Fruit fly (Drosophila melanogaster): Measurements from ENCODE around the gene GIIIspla2.

Gene GIIIspla2

DNA sequence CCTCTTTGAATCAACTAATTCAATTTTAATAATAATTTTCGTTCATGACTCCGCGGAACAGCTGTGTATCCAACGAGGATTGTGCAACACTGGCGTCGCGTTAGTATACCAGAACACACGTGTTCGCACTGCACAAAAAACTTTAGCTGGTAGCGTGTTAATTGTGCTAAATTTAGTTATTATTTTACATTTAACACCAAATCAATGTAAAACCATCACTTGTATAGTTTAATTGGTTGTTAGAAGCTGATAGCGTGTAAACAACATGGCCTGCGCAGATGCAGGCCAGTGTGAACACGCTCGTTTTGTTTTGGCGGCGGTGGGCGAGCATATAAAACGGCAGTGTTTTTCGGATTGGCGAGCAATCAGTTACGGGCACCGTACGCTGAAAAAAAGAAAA lies at the start of gene GIIIspla2, which contains the start of gene Traf6:
TSS of gene GIIIspla2 (plus strand) at position 335 of the 400 bp plus-strand sequence.
TSS of gene Traf6 (minus strand) at position 93 of the 400 bp plus-strand sequence.
- TF ChIP-seq psq (optimal IDR thresholded peaks at IDR 0.05) = no peak
- TF ChIP-seq Sin3A (optimal IDR thresholded peaks at IDR 0.05) = no peak
- no peak for TF ChIP-seq insv (optimal IDR thresholded peaks at IDR 0.05)
- no peak for TF ChIP-seq h (optimal IDR thresholded peaks at IDR 0.05)
- no peak for TF ChIP-seq ttk (optimal IDR thresholded peaks at IDR 0.05)
- no peak for TF ChIP-seq Myc (optimal IDR thresholded peaks at IDR 0.05)

DNA sequence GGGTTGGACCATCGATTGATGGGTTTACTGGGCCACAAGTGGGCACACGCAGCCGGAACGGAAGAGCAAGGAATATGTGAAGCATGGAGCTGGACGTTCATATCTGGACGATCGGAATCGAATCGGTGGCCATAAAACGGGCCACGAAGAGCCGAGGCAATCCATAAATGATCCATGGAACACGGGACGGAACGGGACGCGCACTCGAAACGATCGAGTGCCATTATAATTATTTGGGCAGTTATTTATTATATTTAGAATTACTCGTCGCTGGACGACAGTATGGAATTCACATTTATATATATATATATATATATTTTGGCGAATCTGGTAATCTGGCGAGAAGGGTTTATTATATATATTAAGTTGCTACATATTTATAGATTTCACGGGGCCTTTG lies 49.5 kb upstream of the GIIIspla2 start:
- no peak for TF ChIP-seq Sin3A (optimal IDR thresholded peaks at IDR 0.05)
- TF ChIP-seq ttk (optimal IDR thresholded peaks at IDR 0.05) = no peak
- TF ChIP-seq insv (optimal IDR thresholded peaks at IDR 0.05) = no peak
- no peak for TF ChIP-seq Myc (optimal IDR thresholded peaks at IDR 0.05)
- no peak for TF ChIP-seq h (optimal IDR thresholded peaks at IDR 0.05)
- no peak for TF ChIP-seq psq (optimal IDR thresholded peaks at IDR 0.05)

DNA sequence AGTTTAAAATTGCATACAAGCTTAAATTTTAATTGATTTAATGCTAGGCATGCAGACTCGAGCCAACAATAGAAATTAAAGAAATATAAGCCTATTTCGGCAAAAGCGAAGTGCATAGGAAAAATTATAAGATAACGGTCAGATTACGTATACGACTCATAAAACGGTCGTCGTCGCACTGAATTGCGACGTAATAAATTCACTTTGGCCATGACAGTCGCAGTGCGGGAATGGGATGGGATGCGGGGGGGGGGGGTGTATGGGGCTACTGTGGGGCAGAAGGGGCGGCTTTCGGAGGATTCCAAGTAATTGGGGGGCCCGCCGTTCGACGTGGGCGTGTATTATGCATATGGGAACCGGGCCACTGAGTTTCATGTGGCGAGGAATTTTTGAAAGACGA lies 46.4 kb upstream of the GIIIspla2 start:
- no peak for TF ChIP-seq Sin3A (optimal IDR thresholded peaks at IDR 0.05)
- TF ChIP-seq ttk (optimal IDR thresholded peaks at IDR 0.05) = no peak
- TF ChIP-seq psq (optimal IDR thresholded peaks at IDR 0.05) = no peak
- no peak for TF ChIP-seq h (optimal IDR thresholded peaks at IDR 0.05)
- no peak for TF ChIP-seq insv (optimal IDR thresholded peaks at IDR 0.05)
- TF ChIP-seq Myc (optimal IDR thresholded peaks at IDR 0.05) = no peak

DNA sequence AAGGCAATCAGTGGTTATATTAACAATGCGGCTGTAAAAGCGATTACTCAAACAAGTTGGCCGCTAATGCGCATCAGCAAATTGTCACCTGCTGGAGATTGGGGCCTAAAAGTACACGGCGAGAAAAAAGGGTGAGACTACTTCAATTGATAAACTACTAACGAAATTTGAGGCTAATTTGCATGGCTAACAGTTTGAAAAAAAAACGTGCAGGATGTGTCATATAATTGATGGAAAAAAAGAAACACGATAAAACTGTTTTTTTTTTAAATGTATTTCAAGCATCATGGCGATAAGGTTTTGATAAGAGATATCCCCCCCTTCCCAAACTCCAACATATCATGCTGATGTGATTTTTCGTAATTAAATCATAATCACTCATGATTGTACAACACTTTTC lies 44.7 kb upstream of the GIIIspla2 start:
- TF ChIP-seq ttk (optimal IDR thresholded peaks at IDR 0.05) = no peak
- TF ChIP-seq Myc (optimal IDR thresholded peaks at IDR 0.05) = no peak
- no peak for TF ChIP-seq Sin3A (optimal IDR thresholded peaks at IDR 0.05)

DNA sequence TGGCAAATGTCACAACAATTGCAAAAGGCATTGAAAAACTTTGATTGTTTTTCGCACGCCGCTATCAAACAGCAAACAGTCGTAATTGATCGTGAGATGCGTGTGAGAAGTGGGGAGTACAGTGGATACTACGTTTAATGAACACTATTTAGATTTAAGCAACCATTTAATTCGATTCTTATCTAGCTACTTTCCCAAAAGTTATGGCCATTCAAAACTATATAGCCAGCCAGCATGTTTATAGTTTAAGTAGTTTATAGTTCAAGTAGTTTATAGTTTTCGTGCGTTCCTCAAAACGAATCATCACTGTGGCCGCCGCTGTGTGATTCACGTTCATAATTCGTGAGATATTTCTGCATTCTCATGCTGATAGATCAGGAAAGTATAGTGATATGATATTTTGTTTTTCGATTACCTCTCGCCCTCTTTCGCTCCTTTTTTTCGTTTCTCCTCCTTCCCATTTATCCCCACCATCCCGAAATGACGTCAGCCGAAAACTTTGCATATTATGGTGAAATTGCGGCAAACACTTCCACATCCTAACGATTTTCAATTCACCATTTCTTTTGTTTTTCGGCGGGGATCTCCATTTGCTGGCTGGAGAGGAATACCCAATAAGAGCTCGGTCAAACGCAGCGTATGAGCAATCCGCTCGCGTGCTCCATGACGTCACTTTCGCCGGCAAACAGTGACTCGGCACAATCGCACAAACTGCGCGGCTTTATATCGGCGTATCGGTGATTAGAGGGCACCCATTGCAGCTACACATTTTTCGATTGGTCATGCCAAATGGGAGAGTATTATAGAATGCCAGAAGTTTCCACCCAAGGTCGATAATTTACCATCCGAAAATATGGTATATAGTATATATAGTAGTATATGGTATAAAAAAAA lies 43.8 kb upstream of the GIIIspla2 start:
- TF ChIP-seq h (optimal IDR thresholded peaks at IDR 0.05) (no peak), insv (optimal IDR thresholded peaks at IDR 0.05) (no peak), Sin3A (optimal IDR thresholded peaks at IDR 0.05) (no peak), psq (optimal IDR thresholded peaks at IDR 0.05) (no peak), Myc (optimal IDR thresholded peaks at IDR 0.05) (no peak), ttk (optimal IDR thresholded peaks at IDR 0.05) (no peak)

DNA sequence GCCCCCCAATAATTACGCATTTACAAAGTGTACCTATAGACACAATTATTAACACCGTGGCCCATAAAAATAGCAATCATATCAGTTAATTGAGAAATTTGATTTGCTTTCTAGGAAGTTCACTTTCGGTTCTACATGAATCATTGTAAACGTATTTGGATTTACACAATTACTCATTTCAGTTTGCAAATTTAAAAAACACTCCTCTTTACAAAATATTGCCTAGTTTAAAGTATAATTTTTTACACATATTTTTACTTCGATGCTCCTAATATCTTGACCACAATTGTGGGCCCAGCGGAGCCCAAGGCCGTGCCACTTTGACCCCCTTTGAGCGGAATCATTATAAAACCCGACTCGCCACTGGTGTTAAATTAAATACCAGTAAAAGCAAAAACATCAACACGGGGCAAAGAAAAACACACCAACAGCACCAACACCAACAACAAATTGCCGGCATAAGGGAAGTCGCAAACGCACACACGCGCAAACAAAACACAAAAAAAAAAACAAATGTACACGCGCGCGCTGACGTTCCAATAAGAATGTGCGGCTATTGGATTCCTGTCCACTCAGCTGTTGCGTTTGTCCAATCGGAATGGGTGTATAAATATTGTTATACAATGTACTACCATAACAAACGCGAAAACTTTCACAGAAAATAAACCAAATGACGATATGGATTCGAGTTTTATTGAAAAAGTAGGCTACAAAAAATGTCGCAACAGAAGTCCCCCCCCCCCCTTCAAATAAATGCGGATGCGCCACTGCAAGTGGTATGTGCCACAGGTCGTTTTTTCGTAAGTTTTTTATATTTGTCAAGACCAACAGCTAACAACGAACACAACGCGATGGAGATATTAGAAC lies 42.7 kb upstream of the GIIIspla2 start:
- no peak for TF ChIP-seq h (optimal IDR thresholded peaks at IDR 0.05)
- TF ChIP-seq Sin3A (optimal IDR thresholded peaks at IDR 0.05) = no peak
- no peak for TF ChIP-seq psq (optimal IDR thresholded peaks at IDR 0.05)
- no peak for TF ChIP-seq Myc (optimal IDR thresholded peaks at IDR 0.05)

DNA sequence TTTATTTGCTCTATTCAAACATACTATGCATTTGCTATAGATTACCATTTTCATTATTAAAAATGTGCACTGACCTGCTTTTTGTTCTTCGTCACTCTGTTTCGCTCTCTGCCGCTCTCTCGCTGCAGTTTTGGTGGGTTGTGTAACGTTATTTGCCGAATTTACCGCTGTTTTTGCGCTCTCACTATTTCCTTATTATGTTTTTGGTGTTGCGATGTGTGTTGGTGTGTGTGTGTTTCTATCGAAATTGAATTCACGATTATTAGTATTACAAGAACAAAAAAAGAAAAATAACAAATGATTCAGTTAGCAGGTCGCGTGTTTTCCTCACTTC lies 42.1 kb upstream of the GIIIspla2 start:
- TF ChIP-seq psq (optimal IDR thresholded peaks at IDR 0.05) (no peak), ttk (optimal IDR thresholded peaks at IDR 0.05) (no peak), insv (optimal IDR thresholded peaks at IDR 0.05) (no peak), Myc (optimal IDR thresholded peaks at IDR 0.05) (no peak)

DNA sequence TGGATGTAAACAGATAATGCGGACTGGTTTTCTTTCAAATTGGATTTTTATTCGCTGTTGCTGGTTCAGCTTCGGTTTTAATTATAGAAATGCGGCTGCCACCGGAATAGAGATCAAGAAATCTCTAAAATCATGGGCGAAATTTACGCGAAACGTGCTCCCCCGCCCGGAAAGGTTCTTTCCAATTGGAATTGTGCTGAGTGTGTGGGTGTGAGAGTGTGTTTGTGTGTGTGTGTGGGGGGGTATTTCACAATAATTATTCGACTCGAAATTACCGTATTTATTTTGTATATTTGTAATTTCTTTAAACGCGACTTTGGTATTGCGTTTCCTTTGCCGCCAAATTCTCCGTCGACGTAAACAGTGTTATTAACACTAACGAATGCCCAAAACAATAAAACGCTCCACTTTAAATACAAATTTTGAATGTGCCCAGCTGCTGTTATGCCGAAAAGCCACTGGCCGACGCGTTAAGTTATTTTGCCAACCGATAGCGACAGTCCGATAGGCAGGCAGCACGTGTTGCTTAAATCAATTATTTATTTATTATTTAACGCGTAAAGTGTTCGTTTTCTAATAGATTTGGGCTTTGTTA lies 41.6 kb upstream of the GIIIspla2 start, which contains the start of gene Gclc:
TSS of gene Gclc (minus strand) at position 431 of the 595 bp plus-strand sequence.
- no peak for TF ChIP-seq Myc (optimal IDR thresholded peaks at IDR 0.05)
- no peak for TF ChIP-seq ttk (optimal IDR thresholded peaks at IDR 0.05)
- TF ChIP-seq insv (optimal IDR thresholded peaks at IDR 0.05) = no peak
- no peak for TF ChIP-seq Sin3A (optimal IDR thresholded peaks at IDR 0.05)
- no peak for TF ChIP-seq h (optimal IDR thresholded peaks at IDR 0.05)
- no peak for TF ChIP-seq psq (optimal IDR thresholded peaks at IDR 0.05)

DNA sequence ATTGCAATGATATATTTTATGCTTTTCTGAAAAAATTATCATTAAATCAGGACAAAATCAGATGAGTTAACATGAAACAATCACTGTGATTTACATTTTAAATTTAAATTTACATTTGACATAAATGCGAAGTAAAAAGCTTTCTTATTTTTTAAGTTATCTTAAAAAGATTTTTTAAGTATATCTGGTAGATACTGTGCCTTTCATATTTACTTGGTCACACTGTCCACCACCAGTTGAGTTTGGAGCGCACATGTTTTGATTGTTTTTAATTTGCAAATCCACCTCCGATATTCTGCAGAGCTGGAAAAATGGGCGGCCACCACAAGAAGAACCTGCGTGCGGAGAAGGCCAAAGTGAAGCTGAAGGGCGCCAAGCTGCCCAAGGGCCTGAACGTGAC lies 40.6 kb upstream of the GIIIspla2 start, which contains the start of gene CG1575:
TSS of gene CG1575 (plus strand) at position 200 of the 400 bp plus-strand sequence.
- TF ChIP-seq psq (optimal IDR thresholded peaks at IDR 0.05) (no peak), Myc (optimal IDR thresholded peaks at IDR 0.05) (no peak), Sin3A (optimal IDR thresholded peaks at IDR 0.05) (no peak), insv (optimal IDR thresholded peaks at IDR 0.05) (no peak), ttk (optimal IDR thresholded peaks at IDR 0.05) (no peak), h (optimal IDR thresholded peaks at IDR 0.05) (no peak)

DNA sequence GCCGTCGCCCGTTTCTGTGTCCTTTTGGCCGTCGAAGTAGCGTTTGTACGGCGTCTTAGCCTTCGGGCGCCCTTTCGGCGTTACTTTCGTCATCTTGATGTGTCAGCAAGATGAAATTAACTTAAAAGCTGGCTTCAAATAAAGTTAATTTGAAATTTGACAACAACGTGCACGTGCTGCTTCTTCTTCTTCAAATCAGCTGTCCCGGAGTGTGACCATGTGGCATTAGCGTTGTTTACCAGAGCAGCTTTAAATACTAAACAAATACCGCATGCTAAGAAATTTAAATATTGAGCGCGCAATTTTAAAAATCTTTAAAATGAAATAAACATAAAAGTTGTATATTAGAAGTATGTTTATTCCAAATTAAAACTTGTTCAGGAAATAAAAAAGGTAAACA lies 36.5 kb upstream of the GIIIspla2 start, which contains the start of gene CG2260:
TSS of gene CG2260 (minus strand) at position 209 of the 400 bp plus-strand sequence.
- TF ChIP-seq psq (optimal IDR thresholded peaks at IDR 0.05) (no peak), Sin3A (optimal IDR thresholded peaks at IDR 0.05) (no peak), h (optimal IDR thresholded peaks at IDR 0.05) (no peak), ttk (optimal IDR thresholded peaks at IDR 0.05) (no peak), insv (optimal IDR thresholded peaks at IDR 0.05) (no peak), Myc (optimal IDR thresholded peaks at IDR 0.05) (no peak)

DNA sequence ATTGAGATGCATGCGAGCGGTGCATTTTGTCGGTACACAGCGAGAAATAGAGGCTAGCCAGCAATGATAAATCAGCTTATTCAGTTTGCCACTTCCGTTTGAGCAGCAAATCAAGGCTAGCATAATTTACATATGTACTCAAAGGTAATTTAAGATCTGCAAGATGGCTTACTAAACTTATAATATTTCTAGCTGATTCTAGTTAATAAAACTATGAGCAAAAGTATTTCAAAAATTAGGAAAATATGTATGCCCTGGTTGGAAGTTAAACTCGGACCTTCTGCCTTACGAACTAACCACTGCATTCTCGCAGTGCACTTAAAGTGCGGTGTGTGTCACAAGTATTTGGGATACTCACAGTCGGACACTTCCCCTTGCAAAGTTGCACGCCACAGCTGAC lies 34.6 kb upstream of the GIIIspla2 start:
- TF ChIP-seq Myc (optimal IDR thresholded peaks at IDR 0.05) = no peak
- no peak for TF ChIP-seq psq (optimal IDR thresholded peaks at IDR 0.05)
- TF ChIP-seq ttk (optimal IDR thresholded peaks at IDR 0.05) = no peak
- no peak for TF ChIP-seq h (optimal IDR thresholded peaks at IDR 0.05)
- no peak for TF ChIP-seq Sin3A (optimal IDR thresholded peaks at IDR 0.05)

DNA sequence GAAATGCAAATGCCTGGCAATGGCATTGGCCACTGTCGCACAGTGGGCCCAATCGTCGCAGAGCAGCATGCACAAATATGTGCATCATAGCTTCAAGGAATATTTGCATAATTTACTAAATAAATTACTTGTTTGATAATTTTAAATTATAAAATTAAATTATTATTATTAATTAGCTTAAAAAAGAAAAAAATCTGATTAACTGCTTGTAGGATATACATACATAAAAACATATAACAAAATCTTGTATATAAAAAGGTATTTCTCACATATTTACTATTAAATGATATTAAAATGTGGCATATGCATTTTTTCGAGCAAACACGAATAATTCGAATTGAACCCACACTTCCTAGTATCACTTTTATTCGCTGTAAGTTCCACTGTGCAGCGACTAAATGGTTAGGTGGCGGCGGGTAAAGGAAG lies 32.2 kb upstream of the GIIIspla2 start:
- no peak for TF ChIP-seq psq (optimal IDR thresholded peaks at IDR 0.05)
- TF ChIP-seq Myc (optimal IDR thresholded peaks at IDR 0.05) = no peak
- no peak for TF ChIP-seq ttk (optimal IDR thresholded peaks at IDR 0.05)
- no peak for TF ChIP-seq Sin3A (optimal IDR thresholded peaks at IDR 0.05)
- TF ChIP-seq h (optimal IDR thresholded peaks at IDR 0.05) = no peak
- no peak for TF ChIP-seq insv (optimal IDR thresholded peaks at IDR 0.05)
